Fruit fly (Drosophila melanogaster) whole organism, embryonic: ENCODE measurements around the gene CG45072.

Experiments used
- Adf1 ChIP-seq: fragments of 200-800 bp; sonication (Bioruptor generic); IDR thresholded peaks from 2 replicates; pipeline ENCODE4 v1.3.6; 2022; ENCODE audit warnings: missing biosample characterization, missing genetic modification characterization
- Antp ChIP-seq: fragments of 200-800 bp; sonication (Bioruptor generic); optimal IDR thresholded peaks from 3 replicates; lab custom pipeline; 2016; ENCODE audit warnings: missing biosample characterization, missing genetic modification characterization
- Atf-2 ChIP-seq: fragments of 200-800 bp; sonication (Bioruptor generic); optimal IDR thresholded peaks from 2 replicates; lab custom pipeline; 2016; ENCODE audit warnings: missing biosample characterization, missing genetic modification characterization
- CG10565 ChIP-seq: fragments of 200-800 bp; sonication (Bioruptor generic); optimal IDR thresholded peaks from 3 replicates; lab custom pipeline; 2016; ENCODE audit warnings: missing biosample characterization, mild to moderate bottlenecking, missing genetic modification characterization
- CG10959 ChIP-seq: fragments of 200-800 bp; sonication (Bioruptor generic); IDR thresholded peaks from 2 replicates; pipeline ENCODE4 v1.3.6; 2022; ENCODE audit warnings: missing biosample characterization, missing genetic modification characterization
- CG10979 ChIP-seq: fragments of 200-800 bp; sonication (Bioruptor generic); optimal IDR thresholded peaks from 2 replicates; lab custom pipeline; 2018; ENCODE audit warnings: missing biosample characterization, mild to moderate bottlenecking, missing genetic modification characterization, moderate library complexity
- CG11398 ChIP-seq: fragments of 200-800 bp; sonication (Bioruptor generic); optimal IDR thresholded peaks from 2 replicates; lab custom pipeline; 2016; ENCODE audit warnings: missing biosample characterization, missing genetic modification characterization
- CG1233 ChIP-seq: fragments of 200-800 bp; sonication (Bioruptor generic); optimal IDR thresholded peaks from 4 replicates; lab custom pipeline; 2018; ENCODE audit warnings: missing biosample characterization, mild to moderate bottlenecking, missing genetic modification characterization
- CG13287 ChIP-seq: fragments of 200-800 bp; sonication (Bioruptor generic); IDR thresholded peaks from 2 replicates; pipeline ENCODE4 v1.3.6; 2022; ENCODE audit warnings: missing biosample characterization, missing genetic modification characterization; ENCODE audit not compliant: partially characterized antibody
- CG14860 ChIP-seq: fragments of 200-800 bp; sonication (Bioruptor generic); IDR thresholded peaks from 3 replicates; pipeline ENCODE4 v1.3.6; 2022; ENCODE audit warnings: missing biosample characterization, missing genetic modification characterization; ENCODE audit not compliant: partially characterized antibody
- CG1529 ChIP-seq: fragments of 200-800 bp; sonication (Bioruptor generic); optimal IDR thresholded peaks from 3 replicates; lab custom pipeline; 2018; ENCODE audit warnings: missing biosample characterization, missing genetic modification characterization
- CG17612 ChIP-seq: fragments of 200-800 bp; sonication (Bioruptor generic); IDR thresholded peaks from 2 replicates; pipeline ENCODE4 v1.3.6; 2022; ENCODE audit warnings: missing biosample characterization, missing genetic modification characterization
- CG2199 ChIP-seq: fragments of 200-800 bp; sonication (Bioruptor generic); IDR thresholded peaks from 3 replicates; pipeline ENCODE4 v1.3.6; 2022; ENCODE audit warnings: missing biosample characterization, missing genetic modification characterization
- CG2875 ChIP-seq: fragments of 200-800 bp; sonication (Bioruptor generic); optimal IDR thresholded peaks from 2 replicates; lab custom pipeline; 2017; ENCODE audit warnings: missing biosample characterization, mild to moderate bottlenecking, missing genetic modification characterization, missing genetic modification reagents
- CG31365 ChIP-seq: fragments of 200-800 bp; sonication (Bioruptor generic); optimal IDR thresholded peaks from 2 replicates; lab custom pipeline; 2018; ENCODE audit warnings: missing biosample characterization, mild to moderate bottlenecking, missing genetic modification characterization
- CG34224 ChIP-seq: fragments of 200-800 bp; sonication (Bioruptor generic); IDR thresholded peaks from 3 replicates; pipeline ENCODE4 v1.3.6; 2022; ENCODE audit warnings: missing biosample characterization, missing genetic modification characterization; ENCODE audit not compliant: partially characterized antibody
- CG8359 ChIP-seq: fragments of 200-800 bp; sonication (Bioruptor generic); optimal IDR thresholded peaks from 2 replicates; lab custom pipeline; 2017; ENCODE audit warnings: missing biosample characterization, mild to moderate bottlenecking, missing genetic modification characterization, borderline replicate concordance
- CG8944 ChIP-seq: fragments of 200-800 bp; sonication (Bioruptor generic); optimal IDR thresholded peaks from 3 replicates; lab custom pipeline; 2016; ENCODE audit warnings: missing biosample characterization, missing genetic modification characterization
- CG9609 ChIP-seq: fragments of 200-800 bp; sonication (Bioruptor generic); optimal IDR thresholded peaks from 3 replicates; lab custom pipeline; 2016; ENCODE audit warnings: missing biosample characterization, missing genetic modification characterization
- CoRest ChIP-seq: fragments of 200-800 bp; sonication (Bioruptor generic); optimal IDR thresholded peaks from 3 replicates; lab custom pipeline; 2018; ENCODE audit warnings: missing biosample characterization, mild to moderate bottlenecking, missing genetic modification characterization, moderate library complexity
- E2f1 ChIP-seq: fragments of 200-800 bp; sonication (Bioruptor generic); IDR thresholded peaks from 2 replicates; pipeline ENCODE4 v1.3.6; 2022; ENCODE audit warnings: missing biosample characterization, missing genetic modification characterization
- Fer1 ChIP-seq: fragments of 200-800 bp; sonication (Bioruptor generic); optimal IDR thresholded peaks from 2 replicates; lab custom pipeline; 2017; ENCODE audit warnings: missing biosample characterization, mild to moderate bottlenecking, missing genetic modification characterization
- Gug ChIP-seq: fragments of 200-800 bp; sonication (Bioruptor generic); IDR thresholded peaks from 4 replicates; pipeline ENCODE4 v1.3.6; 2022; ENCODE audit warnings: missing biosample characterization, missing genetic modification characterization
- HLHmδ ChIP-seq: fragments of 200-800 bp; sonication (Bioruptor generic); optimal IDR thresholded peaks from 2 replicates; lab custom pipeline; 2018; ENCODE audit warnings: missing biosample characterization, mild to moderate bottlenecking, missing genetic modification characterization, moderate library complexity
- Hand ChIP-seq: fragments of 200-800 bp; sonication (Bioruptor generic); optimal IDR thresholded peaks from 2 replicates; lab custom pipeline; 2017; ENCODE audit warnings: mild to moderate bottlenecking, missing biosample characterization, missing genetic modification reagents, missing genetic modification characterization
- Hsf ChIP-seq: fragments of 200-800 bp; sonication (Bioruptor generic); optimal IDR thresholded peaks from 3 replicates; lab custom pipeline; 2016; ENCODE audit warnings: missing biosample characterization, missing genetic modification characterization
- Mad ChIP-seq: fragments of 200-800 bp; sonication (Bioruptor generic); optimal IDR thresholded peaks from 2 replicates; lab custom pipeline; 2016; ENCODE audit warnings: missing biosample characterization, missing genetic modification characterization
- NC2β ChIP-seq: fragments of 200-800 bp; sonication (Bioruptor generic); optimal IDR thresholded peaks from 2 replicates; lab custom pipeline; 2016; ENCODE audit warnings: missing biosample characterization, missing genetic modification characterization
- Opbp ChIP-seq: fragments of 200-800 bp; sonication (Bioruptor generic); IDR thresholded peaks from 3 replicates; pipeline ENCODE4 v1.3.6; 2022; ENCODE audit warnings: missing biosample characterization, missing genetic modification characterization; ENCODE audit not compliant: partially characterized antibody
- Sox102F ChIP-seq: fragments of 200-800 bp; sonication (Bioruptor generic); optimal IDR thresholded peaks from 2 replicates; lab custom pipeline; 2018; ENCODE audit warnings: missing biosample characterization, mild to moderate bottlenecking, missing genetic modification characterization, moderate library complexity
- Spps ChIP-seq: fragments of 200-800 bp; sonication (Bioruptor generic); optimal IDR thresholded peaks from 2 replicates; lab custom pipeline; 2018; ENCODE audit warnings: missing biosample characterization, mild to moderate bottlenecking, missing genetic modification characterization
- Taf1 ChIP-seq: fragments of 200-800 bp; sonication (Bioruptor generic); IDR thresholded peaks from 2 replicates; pipeline ENCODE4 v1.3.6; 2022; ENCODE audit warnings: missing biosample characterization, missing genetic modification characterization
- ab ChIP-seq: fragments of 200-800 bp; sonication (Bioruptor generic); optimal IDR thresholded peaks from 2 replicates; lab custom pipeline; 2016; ENCODE audit warnings: missing biosample characterization, missing genetic modification characterization
- bbx ChIP-seq: fragments of 200-800 bp; sonication (Bioruptor generic); IDR thresholded peaks from 2 replicates; pipeline ENCODE4 v1.3.6; 2022; ENCODE audit warnings: missing biosample characterization, missing genetic modification characterization; ENCODE audit not compliant: partially characterized antibody
- corto ChIP-seq: fragments of 200-800 bp; sonication (Bioruptor generic); optimal IDR thresholded peaks from 2 replicates; lab custom pipeline; 2016; ENCODE audit warnings: missing biosample characterization, mild to moderate bottlenecking, missing genetic modification characterization, moderate library complexity
- dan ChIP-seq: fragments of 200-800 bp; sonication (Bioruptor generic); IDR thresholded peaks from 2 replicates; pipeline ENCODE4 v1.3.6; 2022; ENCODE audit warnings: missing biosample characterization, missing genetic modification characterization
- dmrt99B ChIP-seq: fragments of 200-800 bp; sonication (Bioruptor generic); optimal IDR thresholded peaks from 2 replicates; lab custom pipeline; 2018; ENCODE audit warnings: missing biosample characterization, mild to moderate bottlenecking, missing genetic modification characterization, moderate library complexity
- emc ChIP-seq: fragments of 200-800 bp; sonication (Bioruptor generic); optimal IDR thresholded peaks from 2 replicates; lab custom pipeline; 2016; ENCODE audit warnings: missing biosample characterization, missing genetic modification characterization
- ewg ChIP-seq: fragments of 200-800 bp; sonication (Bioruptor generic); optimal IDR thresholded peaks from 3 replicates; lab custom pipeline; 2017; ENCODE audit warnings: mild to moderate bottlenecking, missing biosample characterization, missing genetic modification reagents, missing genetic modification characterization
- gro ChIP-seq: fragments of 200-800 bp; sonication (Bioruptor generic); optimal IDR thresholded peaks from 2 replicates; lab custom pipeline; 2016; ENCODE audit warnings: missing biosample characterization, missing genetic modification characterization
- ham ChIP-seq: fragments of 200-800 bp; sonication (Bioruptor generic); IDR thresholded peaks from 2 replicates; pipeline ENCODE4 v1.3.6; 2022; ENCODE audit warnings: missing biosample characterization, missing genetic modification characterization
- her ChIP-seq: fragments of 200-800 bp; sonication (Bioruptor generic); optimal IDR thresholded peaks from 2 replicates; lab custom pipeline; 2016; ENCODE audit warnings: missing biosample characterization, missing genetic modification characterization
- lbe ChIP-seq: fragments of 200-800 bp; sonication (Bioruptor generic); optimal IDR thresholded peaks from 2 replicates; lab custom pipeline; 2016; ENCODE audit warnings: missing biosample characterization, mild to moderate bottlenecking, missing genetic modification characterization
- nerfin-1 ChIP-seq: fragments of 200-800 bp; sonication (Bioruptor generic); optimal IDR thresholded peaks from 3 replicates; lab custom pipeline; 2019; ENCODE audit warnings: missing biosample characterization, mild to moderate bottlenecking, missing genetic modification characterization, moderate library complexity
- pho ChIP-seq: fragments of 200-800 bp; sonication (Bioruptor generic); optimal IDR thresholded peaks from 2 replicates; lab custom pipeline; 2016; ENCODE audit warnings: missing biosample characterization, missing genetic modification characterization
- rib ChIP-seq: fragments of 200-800 bp; sonication (Bioruptor generic); IDR thresholded peaks from 2 replicates; pipeline ENCODE4 v1.3.6; 2022; ENCODE audit warnings: missing biosample characterization, missing genetic modification characterization
- salm ChIP-seq: fragments of 200-800 bp; sonication (Bioruptor generic); optimal IDR thresholded peaks from 2 replicates; lab custom pipeline; 2018; ENCODE audit warnings: missing biosample characterization, mild to moderate bottlenecking, missing genetic modification characterization
- sens-2 ChIP-seq: fragments of 200-800 bp; sonication (Bioruptor generic); IDR thresholded peaks from 2 replicates; pipeline ENCODE4 v1.3.6; 2022; ENCODE audit warnings: missing biosample characterization, missing genetic modification characterization
- sob ChIP-seq: fragments of 200-800 bp; sonication (Bioruptor generic); IDR thresholded peaks from 2 replicates; pipeline ENCODE4 v1.3.6; 2022; ENCODE audit warnings: missing biosample characterization, missing genetic modification characterization
- tll ChIP-seq, 2 experiments: fragments of 200-800 bp in 1 of 2; fragments of >200 bp in 1 of 2; sonication (Bioruptor generic) in 1 of 2; optimal IDR thresholded peaks; 2 replicates each; lab custom pipeline; 2017 to 2019; ENCODE audit warnings: missing biosample characterization in 2 of 2, missing genetic modification characterization in 2 of 2, mild to moderate bottlenecking in 1 of 2, moderate library complexity in 1 of 2
- zen ChIP-seq: fragments of 200-800 bp; sonication (Bioruptor generic); optimal IDR thresholded peaks from 3 replicates; lab custom pipeline; 2018; ENCODE audit warnings: missing biosample characterization, mild to moderate bottlenecking, missing genetic modification characterization, moderate library complexity

The CG45072 gene

dm6 chr3R:30092700-30093044, 30.4 kb downstream of the CG45072 start (continued):
- peak; percentile 88 for TF ChIP-seq Hsf (GFP tag; lab: Kevin White, UChicago)
- peak; percentile 28 for TF ChIP-seq CG10565 (GFP tag; lab: Kevin White, UChicago)
- no peak for TF ChIP-seq lbe (GFP tag; lab: Kevin White, UChicago)
- TF ChIP-seq Antp (GFP tag; lab: Kevin White, UChicago) = peak; percentile 86
- peak; percentile 69 for TF ChIP-seq Taf1 (GFP tag; lab: Robert Waterston, UW)
- peak; percentile 86 for TF ChIP-seq pho (GFP tag; lab: Kevin White, UChicago)
- TF ChIP-seq Atf-2 (GFP tag; lab: Kevin White, UChicago) = peak; percentile 86
- no peak for TF ChIP-seq corto (GFP tag; lab: Kevin White, UChicago)
- peak; percentile 78 for TF ChIP-seq Gug (GFP tag; lab: Robert Waterston, UW)
- TF ChIP-seq Hand = peak; percentile 70
- TF ChIP-seq tll (GFP tag; optimal IDR thresholded peaks at IDR 0.05; lab: Kevin White, UChicago) = no peak
- TF ChIP-seq NC2β = peak; percentile 81
- TF ChIP-seq CG2199 (GFP tag; lab: Robert Waterston, UW) = peak; percentile 73; the same call in 1 of the 3 replicates
- TF ChIP-seq CG14860 (GFP tag; lab: Robert Waterston, UW) = no peak
- peak; percentile 60 for TF ChIP-seq Spps (tag; lab: Kevin White, UChicago)
- TF ChIP-seq sens-2 = peak; percentile 78
- peak; percentile 67 for TF ChIP-seq zen (tag; lab: Kevin White, UChicago)
- TF ChIP-seq CG31365 = peak; percentile 51
- TF ChIP-seq rib (GFP tag; lab: Robert Waterston, UW) = peak; percentile 58
- TF ChIP-seq CG11398 (GFP tag; lab: Kevin White, UChicago) = peak; percentile 73
- peak; percentile 90 for TF ChIP-seq Sox102F
- TF ChIP-seq sob (GFP tag; lab: Robert Waterston, UW) = peak; percentile 91
- no peak for TF ChIP-seq HLHmδ (GFP tag; lab: Kevin White, UChicago)
- TF ChIP-seq Mad (GFP tag; lab: Kevin White, UChicago) = peak; percentile 74
- peak; percentile 60 for TF ChIP-seq salm (tag; lab: Kevin White, UChicago)
- TF ChIP-seq E2f1 (GFP tag; lab: Robert Waterston, UW) = peak; percentile 88
- no peak for TF ChIP-seq CG13287 (GFP tag; lab: Robert Waterston, UW)
- peak; percentile 75 for TF ChIP-seq nerfin-1
- peak; percentile 81 for TF ChIP-seq CG10959
- TF ChIP-seq CG1529 (GFP tag; lab: Kevin White, UChicago) = peak; percentile 68
- peak; percentile 79 for TF ChIP-seq CG2875
- TF ChIP-seq Fer1 (GFP tag; lab: Kevin White, UChicago) = peak; percentile 84
- TF ChIP-seq gro (GFP tag; lab: Kevin White, UChicago) = peak; percentile 94
- TF ChIP-seq Opbp (GFP tag; lab: Robert Waterston, UW) = no peak
- peak; percentile 78 for TF ChIP-seq CG9609 (GFP tag; lab: Kevin White, UChicago)
- TF ChIP-seq CG10979 (tag; lab: Kevin White, UChicago) = peak; percentile 83
- TF ChIP-seq bbx (GFP tag; lab: Robert Waterston, UW) = no peak
- TF ChIP-seq dan (GFP tag; lab: Robert Waterston, UW) = no peak
- peak; percentile 81 for TF ChIP-seq CG8944 (GFP tag; lab: Kevin White, UChicago)
- peak; percentile 85 for TF ChIP-seq her (GFP tag; lab: Kevin White, UChicago)
- peak; percentile 69 for TF ChIP-seq ewg (GFP tag; lab: Kevin White, UChicago)
- peak; percentile 57 for TF ChIP-seq emc (GFP tag; lab: Kevin White, UChicago)
- TF ChIP-seq dmrt99B (tag; lab: Kevin White, UChicago) = peak; percentile 87
- TF ChIP-seq CG17612 (GFP tag; lab: Robert Waterston, UW) = peak; percentile 76
- peak; percentile 80; the same call in 1 of the 2 replicates for TF ChIP-seq ham (GFP tag; lab: Robert Waterston, UW)
- TF ChIP-seq Adf1 (GFP tag; lab: Robert Waterston, UW) = peak; percentile 67
- no peak for TF ChIP-seq CG34224 (GFP tag; lab: Robert Waterston, UW)
- peak; percentile 71 for TF ChIP-seq CG1233 (GFP tag; lab: Kevin White, UChicago)
- TF ChIP-seq ab (GFP tag; lab: Kevin White, UChicago) = peak; percentile 33
- peak; percentile 39 for TF ChIP-seq CG8359 (GFP tag; lab: Kevin White, UChicago)
- TF ChIP-seq CoRest (tag; lab: Kevin White, UChicago) = peak; percentile 87
